Worm (Caenorhabditis elegans): ENCODE data around the gene C35B1.4.

Gene C35B1.4

ce11 chrIV:4076690-4077295 lies 2.8 kb upstream of the C35B1.4 start:
- no peak for TF ChIP-seq ref-1 (GFP tag; conservative IDR thresholded peaks at IDR 0.05)
- no peak for TF ChIP-seq klf-2 (GFP tag; conservative IDR thresholded peaks at IDR 0.05)
- TF ChIP-seq cog-1 (tag; optimal IDR thresholded peaks at IDR 0.05): no peak
- TF ChIP-seq flt-1 (GFP tag; IDR thresholded peaks at IDR 0.05): 0 out of 2 replicates have a peak, but pooled peaks have one; percentile 26
- no peak for TF ChIP-seq T22C8.4 (GFP tag; IDR thresholded peaks at IDR 0.05)
- TF ChIP-seq med-1 (GFP tag; optimal IDR thresholded peaks at IDR 0.05; ENCODE audit: insufficient read depth): no peak
- no peak for TF ChIP-seq ztf-23 (GFP tag; IDR thresholded peaks at IDR 0.05)
- no peak for TF ChIP-seq ztf-29 (GFP tag; IDR thresholded peaks at IDR 0.05)
- 0 out of 2 replicates have a peak, but pooled peaks have one; percentile 38 for TF ChIP-seq tab-1 (GFP tag; IDR thresholded peaks at IDR 0.05)

DNA sequence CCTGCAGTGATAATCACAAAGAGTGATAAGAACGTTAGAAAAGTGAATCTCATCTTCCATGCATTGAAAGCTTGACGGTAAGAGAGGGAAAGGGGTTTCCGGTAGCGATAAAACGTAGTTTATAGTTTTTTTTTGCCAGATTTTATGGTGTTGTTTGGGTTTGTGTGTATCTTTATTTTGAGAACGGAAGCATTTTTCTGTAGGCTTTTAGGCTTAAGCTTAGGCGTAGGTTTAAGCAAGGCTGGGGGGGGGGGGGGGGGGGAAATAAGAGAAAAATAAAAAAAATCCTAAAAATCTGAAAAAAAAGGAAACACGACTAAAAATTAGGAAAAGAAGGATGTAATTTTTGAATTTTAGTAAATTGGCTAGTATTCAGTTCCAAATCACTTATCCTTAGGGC lies 713 bp upstream of the C35B1.4 start, which contains the start of gene C35B1.8:
C35B1.8 (minus strand) TSS at position 101 of the 400 bp plus-strand sequence.
- TF ChIP-seq ztf-29 (GFP tag; IDR thresholded peaks at IDR 0.05) (no peak), ztf-23 (GFP tag; IDR thresholded peaks at IDR 0.05) (no peak), cog-1 (tag; optimal IDR thresholded peaks at IDR 0.05) (no peak), flt-1 (GFP tag; IDR thresholded peaks at IDR 0.05) (no peak), tab-1 (GFP tag; IDR thresholded peaks at IDR 0.05) (no peak), ref-1 (GFP tag; conservative IDR thresholded peaks at IDR 0.05) (no peak), med-1 (GFP tag; optimal IDR thresholded peaks at IDR 0.05; ENCODE audit: insufficient read depth) (no peak), T22C8.4 (GFP tag; IDR thresholded peaks at IDR 0.05) (no peak), klf-2 (GFP tag; conservative IDR thresholded peaks at IDR 0.05) (no peak)

ce11 chrIV:4080846-4081245 lies 1.2 kb downstream of the C35B1.4 start, which contains the start of the genes C35B1.9 and C35B1.3:
Gene C35B1.9, minus strand, starts transcription at chrIV:4080946.
Gene C35B1.3, plus strand, starts transcription at chrIV:4081151.
- no peak for TF ChIP-seq T22C8.4 (GFP tag; IDR thresholded peaks at IDR 0.05)
- no peak for TF ChIP-seq ztf-29 (GFP tag; IDR thresholded peaks at IDR 0.05)
- no peak for TF ChIP-seq ref-1 (GFP tag; conservative IDR thresholded peaks at IDR 0.05)
- no peak for TF ChIP-seq flt-1 (GFP tag; IDR thresholded peaks at IDR 0.05)
- no peak for TF ChIP-seq med-1 (GFP tag; optimal IDR thresholded peaks at IDR 0.05; ENCODE audit: insufficient read depth)
- TF ChIP-seq tab-1 (GFP tag; IDR thresholded peaks at IDR 0.05): no peak
- no peak for TF ChIP-seq ztf-23 (GFP tag; IDR thresholded peaks at IDR 0.05)
- no peak for TF ChIP-seq cog-1 (tag; optimal IDR thresholded peaks at IDR 0.05)
- no peak for TF ChIP-seq klf-2 (GFP tag; conservative IDR thresholded peaks at IDR 0.05)

DNA sequence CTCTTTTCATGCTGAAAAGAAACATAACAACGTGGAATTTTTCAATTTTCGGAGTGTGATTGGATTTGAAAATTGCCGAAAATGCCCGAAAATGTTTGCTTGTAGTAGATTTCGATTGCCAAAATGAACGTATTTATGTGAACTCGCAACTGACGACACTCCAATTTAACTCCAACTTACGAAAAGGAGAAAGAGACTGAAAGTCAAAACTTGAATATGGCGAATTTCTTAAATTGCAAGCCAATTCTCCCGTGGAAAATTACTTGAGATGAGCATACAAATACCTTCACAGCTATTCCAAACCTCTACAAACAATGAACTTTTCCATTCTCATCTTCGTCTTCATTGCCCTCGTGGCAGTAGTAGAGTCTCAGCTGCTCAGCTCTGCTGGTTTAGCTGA lies 3.0 kb downstream of the C35B1.4 start:
- TF ChIP-seq T22C8.4 (GFP tag; IDR thresholded peaks at IDR 0.05) (no peak), ztf-29 (GFP tag; IDR thresholded peaks at IDR 0.05) (no peak), tab-1 (GFP tag; IDR thresholded peaks at IDR 0.05) (no peak), ref-1 (GFP tag; conservative IDR thresholded peaks at IDR 0.05) (no peak)

- TF ChIP-seq ztf-23 (GFP tag; IDR thresholded peaks at IDR 0.05) (no peak), flt-1 (GFP tag; IDR thresholded peaks at IDR 0.05) (no peak), tab-1 (GFP tag; IDR thresholded peaks at IDR 0.05) (no peak), cog-1 (tag; optimal IDR thresholded peaks at IDR 0.05) (no peak), ztf-29 (GFP tag; IDR thresholded peaks at IDR 0.05) (no peak)
These were observed 3.5 kb downstream of the C35B1.4 start for ce11 chrIV:4083094-4083493.

DNA sequence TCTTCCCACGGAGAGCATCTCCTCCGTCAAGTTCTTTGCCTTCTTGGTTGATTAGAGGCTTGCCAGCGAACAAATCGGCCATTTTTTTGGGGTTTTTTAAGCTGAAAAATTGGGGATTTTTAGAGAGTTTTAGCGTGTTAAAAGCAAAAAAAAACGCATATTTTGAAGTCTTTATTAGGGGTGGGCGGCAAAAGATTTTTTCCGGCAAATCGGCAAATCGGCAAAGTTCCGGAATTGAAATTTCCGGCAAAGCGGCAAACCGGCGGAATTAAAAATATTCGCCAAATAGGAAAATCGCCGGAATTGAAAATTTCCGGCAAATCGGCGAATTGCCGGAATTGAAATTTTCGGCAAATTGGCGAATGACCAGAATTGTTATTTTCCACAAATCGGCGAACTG lies 4.5 kb downstream of the C35B1.4 start, which contains the start of gene C35B1.5:
C35B1.5 (minus strand) TSS at position 101 of the 400 bp plus-strand sequence.
- TF ChIP-seq klf-2 (GFP tag; conservative IDR thresholded peaks at IDR 0.05) (no peak), ztf-29 (GFP tag; IDR thresholded peaks at IDR 0.05) (no peak), ref-1 (GFP tag; conservative IDR thresholded peaks at IDR 0.05) (no peak), flt-1 (GFP tag; IDR thresholded peaks at IDR 0.05) (no peak), T22C8.4 (GFP tag; IDR thresholded peaks at IDR 0.05) (no peak), med-1 (GFP tag; optimal IDR thresholded peaks at IDR 0.05; ENCODE audit: insufficient read depth) (no peak), cog-1 (tag; optimal IDR thresholded peaks at IDR 0.05) (no peak), ztf-23 (GFP tag; IDR thresholded peaks at IDR 0.05) (no peak), tab-1 (GFP tag; IDR thresholded peaks at IDR 0.05) (no peak)

- TF ChIP-seq ztf-23 (GFP tag; IDR thresholded peaks at IDR 0.05) (no peak), tab-1 (GFP tag; IDR thresholded peaks at IDR 0.05) (no peak), klf-2 (GFP tag; conservative IDR thresholded peaks at IDR 0.05) (no peak)
These were observed 5.4 kb downstream of the C35B1.4 start for ce11 chrIV:4085022-4085421.

DNA sequence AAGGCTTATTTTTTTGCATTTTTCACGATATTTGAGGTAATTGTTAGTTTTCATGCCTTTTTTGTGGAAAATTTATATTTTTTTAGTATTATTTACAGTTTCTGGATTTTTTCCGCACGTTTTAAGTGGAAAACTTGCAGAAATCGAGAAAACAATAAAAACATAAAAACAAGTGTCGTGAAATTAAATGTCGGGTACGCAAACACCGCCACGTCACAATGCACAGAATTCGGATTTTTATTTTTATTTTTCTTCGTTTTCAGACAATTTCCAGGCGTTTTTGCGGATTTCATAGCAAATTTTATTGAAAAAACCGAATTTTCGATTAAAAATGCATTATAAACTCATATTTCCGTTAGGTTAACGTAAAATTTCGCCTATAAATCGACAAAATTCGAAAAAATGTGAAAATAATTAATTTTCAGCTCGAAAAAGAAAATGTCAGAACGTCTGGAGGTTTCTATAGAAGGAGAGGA lies 6.2 kb downstream of the C35B1.4 start, which contains the start of gene C35B1.2:
C35B1.2 (plus strand) TSS at position 426 of the 476 bp plus-strand sequence.
- TF ChIP-seq med-1 (GFP tag; optimal IDR thresholded peaks at IDR 0.05; ENCODE audit: insufficient read depth) (no peak), T22C8.4 (GFP tag; IDR thresholded peaks at IDR 0.05) (no peak), ztf-29 (GFP tag; IDR thresholded peaks at IDR 0.05) (no peak), cog-1 (tag; optimal IDR thresholded peaks at IDR 0.05) (no peak), flt-1 (GFP tag; IDR thresholded peaks at IDR 0.05) (no peak), tab-1 (GFP tag; IDR thresholded peaks at IDR 0.05) (no peak), ref-1 (GFP tag; conservative IDR thresholded peaks at IDR 0.05) (no peak), ztf-23 (GFP tag; IDR thresholded peaks at IDR 0.05) (no peak), klf-2 (GFP tag; conservative IDR thresholded peaks at IDR 0.05) (no peak)

DNA sequence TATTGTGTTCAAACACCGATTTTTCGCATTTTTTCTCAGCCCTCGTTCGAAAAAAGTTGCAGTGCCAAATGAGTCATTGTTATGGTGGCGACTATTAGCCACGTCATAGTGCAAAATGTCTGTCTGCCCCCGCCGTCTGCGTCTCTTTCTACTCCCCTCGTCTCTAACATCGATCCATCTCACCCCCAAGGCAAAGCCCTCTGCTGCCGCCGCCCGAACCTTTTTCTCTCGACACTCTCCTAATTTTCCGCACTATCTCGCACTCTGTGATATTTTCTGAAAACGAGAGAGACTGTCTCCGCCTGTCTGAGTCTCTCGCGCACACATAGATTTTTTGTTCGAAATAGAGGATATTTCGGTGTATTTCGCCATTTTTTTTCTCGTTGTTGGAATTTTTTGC lies 13.5 kb downstream of the C35B1.4 start:
- TF ChIP-seq tab-1 (GFP tag; IDR thresholded peaks at IDR 0.05) (no peak), ztf-29 (GFP tag; IDR thresholded peaks at IDR 0.05) (peak; percentile 85), med-1 (GFP tag; optimal IDR thresholded peaks at IDR 0.05; ENCODE audit: insufficient read depth) (no peak), T22C8.4 (GFP tag; IDR thresholded peaks at IDR 0.05) (peak; percentile 73; the same call in 1 of the 2 replicates), cog-1 (tag; optimal IDR thresholded peaks at IDR 0.05) (no peak)

DNA sequence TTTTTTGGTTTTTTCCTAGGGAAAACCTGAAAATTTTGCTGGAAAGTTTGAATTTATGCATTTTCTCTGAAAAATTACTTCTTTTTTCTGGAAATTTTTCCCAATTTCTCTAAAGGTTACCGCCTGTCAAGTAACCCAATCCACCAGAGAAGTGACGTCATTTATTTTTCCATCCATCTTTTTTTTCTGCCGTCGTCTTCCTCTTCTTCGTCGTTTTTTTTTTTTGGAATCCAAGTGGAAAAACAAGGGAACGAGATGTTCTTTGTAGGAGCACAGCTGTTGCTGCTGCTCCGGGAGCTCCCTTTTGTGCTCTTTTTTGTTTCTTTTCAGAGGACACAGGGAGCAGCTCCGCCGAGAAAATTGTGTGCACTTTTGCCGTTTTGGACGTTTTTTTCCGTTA lies 14.8 kb downstream of the C35B1.4 start:
- TF ChIP-seq tab-1 (GFP tag; IDR thresholded peaks at IDR 0.05) (no peak), cog-1 (tag; optimal IDR thresholded peaks at IDR 0.05) (no peak), med-1 (GFP tag; optimal IDR thresholded peaks at IDR 0.05; ENCODE audit: insufficient read depth) (no peak), ref-1 (GFP tag; conservative IDR thresholded peaks at IDR 0.05) (no peak), flt-1 (GFP tag; IDR thresholded peaks at IDR 0.05) (no peak), klf-2 (GFP tag; conservative IDR thresholded peaks at IDR 0.05) (no peak), T22C8.4 (GFP tag; IDR thresholded peaks at IDR 0.05) (no peak), ztf-23 (GFP tag; IDR thresholded peaks at IDR 0.05) (no peak), ztf-29 (GFP tag; IDR thresholded peaks at IDR 0.05) (no peak)
